Worm (Caenorhabditis elegans): ENCODE data around the gene mbk-1.
A peak's percentile ranks its signal among the peaks of the same experiment; 100 is the strongest.

Gene mbk-1

ce11 chrX:14818464-14819259 is 5.7 kb downstream of the mbk-1 start, which contains the start of gene epn-1 (continued):
- TF ChIP-seq hlh-30 (tag; optimal IDR thresholded peaks at IDR 0.05; ENCODE audit: insufficient read depth) (peak; percentile 100), egl-43 (GFP tag; IDR thresholded peaks at IDR 0.05) (peak; percentile 94), rbr-2 (tag; optimal IDR thresholded peaks at IDR 0.05) (peak; percentile 97), spr-1 (tag; optimal IDR thresholded peaks at IDR 0.05) (peak; percentile 94), ztf-7 (tag; optimal IDR thresholded peaks at IDR 0.05) (peak; percentile 59), lin-39 (tag; optimal IDR thresholded peaks at IDR 0.05) (peak; percentile 36), mdl-1 (tag; optimal IDR thresholded peaks at IDR 0.05) (peak; percentile 100)

ce11 chrX:14816717-14817116 is 7.6 kb downstream of the mbk-1 start:
- TF ChIP-seq pha-4 (GFP tag; IDR thresholded peaks at IDR 0.05) (peak; percentile 22; the same call in 1 of the 2 replicates), pha-4 (tag; optimal IDR thresholded peaks at IDR 0.05) (no peak), nhr-28 (tag; optimal IDR thresholded peaks at IDR 0.05) (peak; percentile 83), Y105C5A.15 (GFP tag; IDR thresholded peaks at IDR 0.05) (no peak), dmd-8 (GFP tag; IDR thresholded peaks at IDR 0.05) (no peak), lin-13 (GFP tag; optimal IDR thresholded peaks at IDR 0.05) (no peak), nhr-77 (tag; optimal IDR thresholded peaks at IDR 0.05) (peak; percentile 60), php-3 (GFP tag; IDR thresholded peaks at IDR 0.05) (peak; percentile 90), lin-15B (tag; optimal IDR thresholded peaks at IDR 0.05) (no peak), daf-16 (GFP tag; optimal IDR thresholded peaks at IDR 0.05) (no peak), daf-16 (tag; optimal IDR thresholded peaks at IDR 0.05) (peak; percentile 81), tra-1 (GFP tag; IDR thresholded peaks at IDR 0.05) (0 out of 2 replicates have a peak, but pooled peaks have one; percentile 64), mdl-1 (tag; optimal IDR thresholded peaks at IDR 0.05) (peak in 1 of 2 experiments; percentile 45), Y75B8A.6 (GFP tag; IDR thresholded peaks at IDR 0.05) (no peak), dve-1 (tag; optimal IDR thresholded peaks at IDR 0.05; ENCODE audit: insufficient read depth) (peak; percentile 67), hlh-11 (tag; optimal IDR thresholded peaks at IDR 0.05) (peak; percentile 81), lin-1 (GFP tag; IDR thresholded peaks at IDR 0.05) (peak; percentile 51; the same call in 1 of the 2 replicates), nhr-102 (tag; optimal IDR thresholded peaks at IDR 0.05) (no peak), ama-1 (optimal IDR thresholded peaks at IDR 0.05) (peak; percentile 19), hlh-30 (tag; optimal IDR thresholded peaks at IDR 0.05; ENCODE audit: insufficient read depth) (peak; percentile 73), fos-1 (tag; optimal IDR thresholded peaks at IDR 0.05) (no peak), duxl-1 (tag; optimal IDR thresholded peaks at IDR 0.05; ENCODE audit: poor library complexity) (no peak), lin-29 (GFP tag; IDR thresholded peaks at IDR 0.05) (no peak), ceh-82 (tag; optimal IDR thresholded peaks at IDR 0.05) (no peak), dmd-6 (GFP tag; IDR thresholded peaks at IDR 0.05) (peak; percentile 81), mep-1 (tag; optimal IDR thresholded peaks at IDR 0.05) (peak; percentile 6), pqm-1 (tag; optimal IDR thresholded peaks at IDR 0.05) (peak; percentile 89)

- peak; percentile 34 for TF ChIP-seq spr-1 (tag; optimal IDR thresholded peaks at IDR 0.05)
- TF ChIP-seq ces-1 (GFP tag; optimal IDR thresholded peaks at IDR 0.05) = no peak
- TF ChIP-seq saeg-2 (GFP tag; IDR thresholded peaks at IDR 0.05) = 0 out of 2 replicates have a peak, but pooled peaks have one; percentile 43
- 0 out of 2 replicates have a peak, but pooled peaks have one; percentile 26 for TF ChIP-seq F44E2.7 (GFP tag; IDR thresholded peaks at IDR 0.05)
- peak; percentile 64 for TF ChIP-seq Y75B8A.6 (GFP tag; IDR thresholded peaks at IDR 0.05)
- peak in 1 of 2 experiments; percentile 15 for TF ChIP-seq lsy-2 (tag; optimal IDR thresholded peaks at IDR 0.05)
- peak; percentile 19 for TF ChIP-seq nhr-48 (tag; optimal IDR thresholded peaks at IDR 0.05)
- TF ChIP-seq egl-27 (tag; optimal IDR thresholded peaks at IDR 0.05) = no peak
- TF ChIP-seq T26A8.4 (GFP tag; IDR thresholded peaks at IDR 0.05) = peak; percentile 78
- TF ChIP-seq lim-7 (GFP tag; IDR thresholded peaks at IDR 0.05) = 0 out of 2 replicates have a peak, but pooled peaks have one; percentile 40
- peak; percentile 10 for TF ChIP-seq lir-3 (tag; optimal IDR thresholded peaks at IDR 0.05)
- TF ChIP-seq tra-1 (GFP tag; IDR thresholded peaks at IDR 0.05) = no peak
- TF ChIP-seq tag-97 (GFP tag; IDR thresholded peaks at IDR 0.05) = 0 out of 2 replicates have a peak, but pooled peaks have one; percentile 23
- peak; percentile 11 for TF ChIP-seq nhr-25 (tag; optimal IDR thresholded peaks at IDR 0.05; ENCODE audit: borderline replicate concordance, insufficient read depth)
- TF ChIP-seq hlh-11 (tag; optimal IDR thresholded peaks at IDR 0.05) = peak; percentile 7
- no peak for TF ChIP-seq daf-16 (GFP tag; optimal IDR thresholded peaks at IDR 0.05)
- TF ChIP-seq daf-16 (tag; optimal IDR thresholded peaks at IDR 0.05) = peak; percentile 16
- TF ChIP-seq nhr-102 (tag; optimal IDR thresholded peaks at IDR 0.05) = peak; percentile 60
- peak; percentile 61; the same call in 1 of the 2 replicates for TF ChIP-seq zfp-3 (GFP tag; conservative IDR thresholded peaks at IDR 0.05)
- no peak for TF ChIP-seq madf-5 (GFP tag; IDR thresholded peaks at IDR 0.05)
- no peak for TF ChIP-seq ceh-28 (tag; optimal IDR thresholded peaks at IDR 0.05)
These were observed 8.9 kb downstream of the mbk-1 start for ce11 chrX:14815412-14815811.
